Fruit fly (Drosophila melanogaster): ENCODE data around the gene Mob2.

Mob2 gene

dm6 chr3L:11554338-11554737, 7.7 kb downstream of the Mob2 start (continued):
- TF ChIP-seq row (GFP tag; IDR thresholded peaks at IDR 0.05) (peak; percentile 79), zen (tag; optimal IDR thresholded peaks at IDR 0.05) (peak; percentile 95), dpn (GFP tag; optimal IDR thresholded peaks at IDR 0.05) (peak; percentile 70 to 80), CG8765 (GFP tag; IDR thresholded peaks at IDR 0.05) (peak; percentile 88), Sox100B (GFP tag; optimal IDR thresholded peaks at IDR 0.05) (peak; percentile 83), Optix (GFP tag; IDR thresholded peaks at IDR 0.05) (peak; percentile 53; the same call in 2 of the 3 replicates), TFAM (GFP tag; optimal IDR thresholded peaks at IDR 0.05) (peak; percentile 46), MESR4 (GFP tag; optimal IDR thresholded peaks at IDR 0.05) (peak; percentile 23), CG15696 (tag; optimal IDR thresholded peaks at IDR 0.05) (peak; percentile 96), CG13775 (GFP tag; optimal IDR thresholded peaks at IDR 0.05) (peak; percentile 82), her (GFP tag; optimal IDR thresholded peaks at IDR 0.05) (peak; percentile 46), Hand (GFP tag; optimal IDR thresholded peaks at IDR 0.05) (no peak), cas (GFP tag; IDR thresholded peaks at IDR 0.05) (no peak), Fer1 (GFP tag; optimal IDR thresholded peaks at IDR 0.05) (peak; percentile 8), cg (GFP tag; optimal IDR thresholded peaks at IDR 0.05) (no peak), Camta (GFP tag; optimal IDR thresholded peaks at IDR 0.05) (peak; percentile 82), CG15011 (GFP tag; optimal IDR thresholded peaks at IDR 0.05) (peak; percentile 9), Dip2 (GFP tag; IDR thresholded peaks at IDR 0.05) (no peak), kni (GFP tag; optimal IDR thresholded peaks at IDR 0.05) (peak; percentile 77), CG10462 (GFP tag; optimal IDR thresholded peaks at IDR 0.05) (peak; percentile 76), CG34224 (GFP tag; IDR thresholded peaks at IDR 0.05; ENCODE audit: partially characterized antibody) (no peak), seq (GFP tag; IDR thresholded peaks at IDR 0.05) (peak; percentile 51; the same call in 1 of the 2 replicates), sd (tag; optimal IDR thresholded peaks at IDR 0.05) (no peak), CG1024 (GFP tag; IDR thresholded peaks at IDR 0.05) (peak; percentile 74), eyg (GFP tag; optimal IDR thresholded peaks at IDR 0.05) (no peak), CG12299 (tag; optimal IDR thresholded peaks at IDR 0.05) (peak; percentile 48), Ssrp (tag; optimal IDR thresholded peaks at IDR 0.05) (peak; percentile 88), Dbx (GFP tag; IDR thresholded peaks at IDR 0.05) (0 out of 3 replicates have a peak, but pooled peaks have one; percentile 11), Adf1 (GFP tag; IDR thresholded peaks at IDR 0.05) (no peak), run (tag; optimal IDR thresholded peaks at IDR 0.05) (peak; percentile 16), Nf-YA (GFP tag; IDR thresholded peaks at IDR 0.05) (0 out of 2 replicates have a peak, but pooled peaks have one; percentile 40), jing (GFP tag; optimal IDR thresholded peaks at IDR 0.05) (peak; percentile 72), Oaz (GFP tag; IDR thresholded peaks at IDR 0.05) (no peak), CG7357 (GFP tag; IDR thresholded peaks at IDR 0.05) (peak; percentile 67; the same call in 2 of the 3 replicates), CG6654 (GFP tag; optimal IDR thresholded peaks at IDR 0.05) (peak; percentile 48), CG3838 (GFP tag; optimal IDR thresholded peaks at IDR 0.05) (peak; percentile 61), ap (GFP tag; IDR thresholded peaks at IDR 0.05) (peak; percentile 68; the same call in 1 of the 2 replicates), klu (GFP tag; IDR thresholded peaks at IDR 0.05) (peak; percentile 53; the same call in 1 of the 2 replicates), CG12236 (GFP tag; optimal IDR thresholded peaks at IDR 0.05) (peak; percentile 65), grau (tag; optimal IDR thresholded peaks at IDR 0.05) (peak; percentile 82), CG6689 (GFP tag; IDR thresholded peaks at IDR 0.05) (peak; percentile 81), slp2 (GFP tag; optimal IDR thresholded peaks at IDR 0.05) (peak; percentile 64), CG16863 (GFP tag; optimal IDR thresholded peaks at IDR 0.05) (peak; percentile 60), CG17328 (GFP tag; IDR thresholded peaks at IDR 0.05) (peak; percentile 83), cato (GFP tag; optimal IDR thresholded peaks at IDR 0.05; ENCODE audit: borderline replicate concordance) (peak; percentile 63), corto (GFP tag; optimal IDR thresholded peaks at IDR 0.05) (no peak), CG10147 (GFP tag; optimal IDR thresholded peaks at IDR 0.05) (peak; percentile 60), CG10267 (tag; optimal IDR thresholded peaks at IDR 0.05) (peak; percentile 90), Hmr (GFP tag; optimal IDR thresholded peaks at IDR 0.05) (peak; percentile 41), br (optimal IDR thresholded peaks at IDR 0.05) (no peak), CG6765 (GFP tag; optimal IDR thresholded peaks at IDR 0.05) (no peak)

All from whole organism, embryonic.